Worm (Caenorhabditis elegans): Measurements from ENCODE around the gene srlf-26.

Gene srlf-26

ce11 chrIV:13692522-13692921 lies 13.8 kb downstream of the srlf-26 start:
- TF ChIP-seq egl-43 (GFP tag; IDR thresholded peaks at IDR 0.05) (no peak), ztf-11 (tag; optimal IDR thresholded peaks at IDR 0.05) (no peak), nhr-10 (tag; optimal IDR thresholded peaks at IDR 0.05) (no peak), nhr-25 (tag; optimal IDR thresholded peaks at IDR 0.05; ENCODE audit: borderline replicate concordance, insufficient read depth) (no peak), pqm-1 (tag; optimal IDR thresholded peaks at IDR 0.05) (no peak), mdt-29 (GFP tag; IDR thresholded peaks at IDR 0.05) (no peak), arid-1 (GFP tag; conservative IDR thresholded peaks at IDR 0.05) (no peak), madf-5 (GFP tag; IDR thresholded peaks at IDR 0.05) (no peak), ceh-20 (GFP tag; IDR thresholded peaks at IDR 0.05) (no peak), daf-12 (tag; optimal IDR thresholded peaks at IDR 0.05) (no peak), sdz-12 (GFP tag; optimal IDR thresholded peaks at IDR 0.05) (no peak), ceh-82 (tag; optimal IDR thresholded peaks at IDR 0.05) (no peak), dmd-9 (GFP tag; IDR thresholded peaks at IDR 0.05) (no peak), lin-29 (GFP tag; IDR thresholded peaks at IDR 0.05) (no peak), tra-1 (GFP tag; IDR thresholded peaks at IDR 0.05) (no peak), nhr-77 (tag; optimal IDR thresholded peaks at IDR 0.05) (no peak), lin-15B (tag; optimal IDR thresholded peaks at IDR 0.05) (no peak), lsy-2 (tag; optimal IDR thresholded peaks at IDR 0.05) (no peak), zip-2 (tag; optimal IDR thresholded peaks at IDR 0.05) (no peak), aha-1 (tag) (no peak)

- TF ChIP-seq cey-2 (tag; optimal IDR thresholded peaks at IDR 0.05; ENCODE audit: borderline replicate concordance, insufficient read depth) (no peak), spr-1 (tag; optimal IDR thresholded peaks at IDR 0.05) (no peak), F10B5.3 (tag; optimal IDR thresholded peaks at IDR 0.05) (no peak), ceh-32 (tag; optimal IDR thresholded peaks at IDR 0.05; ENCODE audit: poor library complexity) (no peak), lin-15B (tag; optimal IDR thresholded peaks at IDR 0.05) (no peak)
These were observed 15.2 kb downstream of the srlf-26 start for ce11 chrIV:13693976-13694375.

ce11 chrIV:13694600-13694999 lies 15.9 kb downstream of the srlf-26 start:
- no peak for TF ChIP-seq ctbp-1 (GFP tag; IDR thresholded peaks at IDR 0.05)
- TF ChIP-seq nhr-76 (tag; optimal IDR thresholded peaks at IDR 0.05), result no peak
- no peak for TF ChIP-seq madf-9 (GFP tag; conservative IDR thresholded peaks at IDR 0.05)
- 0 out of 2 replicates have a peak, but pooled peaks have one; percentile 15 for TF ChIP-seq tra-1 (GFP tag; IDR thresholded peaks at IDR 0.05)
- TF ChIP-seq mxl-2 (GFP tag; conservative IDR thresholded peaks at IDR 0.05), result no peak
- TF ChIP-seq nhr-6 (tag; optimal IDR thresholded peaks at IDR 0.05), result no peak
- no peak for TF ChIP-seq php-3 (GFP tag; IDR thresholded peaks at IDR 0.05)
- no peak for TF ChIP-seq rbr-2 (tag; optimal IDR thresholded peaks at IDR 0.05)
- TF ChIP-seq Y5F2A.4 (GFP tag; optimal IDR thresholded peaks at IDR 0.05), result no peak
- no peak for TF ChIP-seq nhr-102 (tag; optimal IDR thresholded peaks at IDR 0.05)
- TF ChIP-seq egl-27 (tag; optimal IDR thresholded peaks at IDR 0.05), result no peak
- no peak for TF ChIP-seq nhr-11 (tag; optimal IDR thresholded peaks at IDR 0.05)
- TF ChIP-seq unc-62 (GFP tag; optimal IDR thresholded peaks at IDR 0.05 in 1 of 2), result peak in 1 of 2 experiments; percentile 97
- TF ChIP-seq unc-62 (tag; optimal IDR thresholded peaks at IDR 0.05), result peak; percentile 17
- no peak for TF ChIP-seq mdt-29 (GFP tag; IDR thresholded peaks at IDR 0.05)
- no peak for TF ChIP-seq daf-19 (GFP tag; conservative IDR thresholded peaks at IDR 0.05)
- TF ChIP-seq egl-43 (GFP tag; IDR thresholded peaks at IDR 0.05), result no peak
- TF ChIP-seq vab-7 (GFP tag; IDR thresholded peaks at IDR 0.05), result peak; percentile 27; the same call in 1 of the 2 replicates
- TF ChIP-seq mdl-1 (tag; optimal IDR thresholded peaks at IDR 0.05), result no peak
- no peak for TF ChIP-seq duxl-1 (tag; optimal IDR thresholded peaks at IDR 0.05; ENCODE audit: poor library complexity)
- no peak for TF ChIP-seq pha-4 (GFP tag; IDR thresholded peaks at IDR 0.05)
- TF ChIP-seq pha-4 (tag; optimal IDR thresholded peaks at IDR 0.05), result no peak
- no peak for TF ChIP-seq lir-3 (tag; optimal IDR thresholded peaks at IDR 0.05)
- TF ChIP-seq F26F4.8 (GFP tag; conservative IDR thresholded peaks at IDR 0.05), result no peak
- TF ChIP-seq R02D3.7 (tag; optimal IDR thresholded peaks at IDR 0.05), result no peak
- no peak for TF ChIP-seq nhr-48 (tag; optimal IDR thresholded peaks at IDR 0.05)
- no peak for TF ChIP-seq nhr-42 (GFP tag; IDR thresholded peaks at IDR 0.05)
- no peak for TF ChIP-seq ztf-11 (tag; optimal IDR thresholded peaks at IDR 0.05)
- peak; percentile 86 for TF ChIP-seq ceh-20 (GFP tag; IDR thresholded peaks at IDR 0.05)
- no peak for TF ChIP-seq ceh-82 (tag; optimal IDR thresholded peaks at IDR 0.05)
- TF ChIP-seq daf-8 (GFP tag; IDR thresholded peaks at IDR 0.05), result no peak

Data from whole organism, L4 larva.